Worm (Caenorhabditis elegans) whole organism, L4 larva: Measurements from ENCODE around the gene icl-1.
A peak's percentile ranks its signal among the peaks of the same experiment; 100 is the strongest.

Experiments
- F10B5.3 ChIP-seq: sonication (generic microtip); optimal IDR thresholded peaks from 2 replicates; lab custom pipeline; 2016; ENCODE audit warnings: mild to moderate bottlenecking, missing genetic modification characterization, missing compliant biosample characterization
- F26F4.8 ChIP-seq: fragments of 200-800 bp; sonication (Bioruptor generic); conservative IDR thresholded peaks from 2 replicates; pipeline ENCODE4 v1.3.6; 2022; ENCODE audit warnings: missing genetic modification characterization, missing compliant biosample characterization
- F37D6.2 ChIP-seq: sonication (generic microtip); optimal IDR thresholded peaks from 2 replicates; lab custom pipeline; 2016; ENCODE audit warnings: mild to moderate bottlenecking, missing genetic modification characterization, missing compliant biosample characterization
- F44E2.7 ChIP-seq: fragments of 200-800 bp; sonication (Bioruptor generic); IDR thresholded peaks from 2 replicates; pipeline ENCODE4 v2.1.2; 2022; ENCODE audit warnings: missing genetic modification characterization, missing compliant biosample characterization
- R02D3.7 ChIP-seq: fragments of 150-350 bp; sonication (generic microtip); optimal IDR thresholded peaks from 3 replicates; lab custom pipeline; 2014; ENCODE audit warnings: missing biosample characterization, missing genetic modification characterization
- T20F7.1 ChIP-seq: fragments of 200-800 bp; sonication (Bioruptor generic); optimal IDR thresholded peaks from 2 replicates; lab custom pipeline; 2018; ENCODE audit warnings: mild to moderate bottlenecking, missing genetic modification characterization, missing compliant biosample characterization
- T26A8.4 ChIP-seq: fragments of 200-800 bp; sonication (Bioruptor generic); IDR thresholded peaks from 2 replicates; pipeline ENCODE4 v1.3.6; 2022; ENCODE audit warnings: missing genetic modification characterization, missing compliant biosample characterization
- Y48G9A.11 ChIP-seq: fragments of 200-800 bp; sonication (Bioruptor generic); IDR thresholded peaks from 2 replicates; pipeline ENCODE4 v1.3.6; 2022; ENCODE audit warnings: missing genetic modification reagents, missing genetic modification characterization, missing compliant biosample characterization
- ZK546.5 ChIP-seq, 2 experiments: sonication (generic microtip); optimal IDR thresholded peaks; 2 replicates each; lab custom pipeline; 2017; ENCODE audit warnings: missing biosample characterization in 2 of 2, missing genetic modification characterization in 2 of 2
- ama-1 ChIP-seq: fragments of 150-350 bp; optimal IDR thresholded peaks from 2 replicates; lab custom pipeline; 2014; ENCODE audit warnings: inconsistent platforms, mixed read lengths
- arid-1 ChIP-seq: fragments of 200-800 bp; sonication (Bioruptor generic); conservative IDR thresholded peaks from 2 replicates; pipeline ENCODE4 v1.3.6; 2022; ENCODE audit warnings: missing genetic modification reagents, missing genetic modification characterization, missing compliant biosample characterization
- ceh-28 ChIP-seq: fragments of 150-350 bp; optimal IDR thresholded peaks from 2 replicates; lab custom pipeline; 2014; ENCODE audit warnings: missing biosample characterization, missing genetic modification reagents, missing genetic modification characterization
- ceh-44 ChIP-seq: fragments of 200-800 bp; sonication (Bioruptor generic); IDR thresholded peaks from 2 replicates; pipeline ENCODE4 v1.3.6; 2022; ENCODE audit warnings: missing genetic modification reagents, missing genetic modification characterization, missing compliant biosample characterization
- ces-1 ChIP-seq: fragments of 150-350 bp; sonication (generic microtip); optimal IDR thresholded peaks from 4 replicates; lab custom pipeline; 2014; ENCODE audit warnings: missing biosample characterization, missing genetic modification reagents, missing genetic modification characterization
- ctbp-1 ChIP-seq: fragments of 200-800 bp; sonication (Bioruptor generic); IDR thresholded peaks from 2 replicates; pipeline ENCODE4 v1.3.6; 2022; ENCODE audit warnings: missing genetic modification reagents, missing genetic modification characterization, missing compliant biosample characterization
- daf-19 ChIP-seq: fragments of 200-800 bp; sonication (Bioruptor generic); conservative IDR thresholded peaks from 2 replicates; pipeline ENCODE4 v1.3.6; 2022; ENCODE audit warnings: missing genetic modification characterization, missing compliant biosample characterization
- daf-8 ChIP-seq: fragments of 200-800 bp; sonication (Bioruptor generic); IDR thresholded peaks from 2 replicates; pipeline ENCODE4 v1.3.6; 2022; ENCODE audit warnings: missing genetic modification characterization, missing compliant biosample characterization
- dpl-1 ChIP-seq: fragments of 150-350 bp; optimal IDR thresholded peaks from 2 replicates; lab custom pipeline; 2014; ENCODE audit warnings: missing biosample characterization, missing genetic modification reagents, missing genetic modification characterization
- duxl-1 ChIP-seq: sonication (generic microtip); optimal IDR thresholded peaks from 2 replicates; lab custom pipeline; 2016; ENCODE audit warnings: mild to moderate bottlenecking, missing genetic modification characterization, moderate library complexity, missing compliant biosample characterization; ENCODE audit not compliant: poor library complexity
- egl-27 ChIP-seq: sonication (generic microtip); optimal IDR thresholded peaks from 3 replicates; lab custom pipeline; 2017; ENCODE audit warnings: missing biosample characterization, missing genetic modification reagents, missing genetic modification characterization
- hif-1 ChIP-seq, 2 experiments: sonication (generic microtip); optimal IDR thresholded peaks; 2 replicates each; lab custom pipeline; 2016 to 2017; ENCODE audit warnings: missing compliant biosample characterization in 2 of 2, missing genetic modification characterization in 2 of 2, missing genetic modification reagents in 2 of 2, missing genotype in 2 of 2, mild to moderate bottlenecking in 1 of 2
- hlh-11 ChIP-seq: fragments of 200-800 bp; sonication (Bioruptor generic); optimal IDR thresholded peaks from 2 replicates; lab custom pipeline; 2018; ENCODE audit warnings: mild to moderate bottlenecking, missing genetic modification characterization, missing compliant biosample characterization
- hlh-30 ChIP-seq: sonication (generic microtip); optimal IDR thresholded peaks from 2 replicates; lab custom pipeline; 2017; ENCODE audit warnings: antibody characterized with exemption, mild to moderate bottlenecking, missing genetic modification characterization, missing compliant biosample characterization; ENCODE audit not compliant: insufficient read depth
- hmg-1.1 ChIP-seq: fragments of 200-800 bp; sonication (Bioruptor generic); IDR thresholded peaks from 2 replicates; pipeline ENCODE4 v1.3.6; 2022; ENCODE audit warnings: missing genetic modification reagents, missing genetic modification characterization, missing compliant biosample characterization
- lim-7 ChIP-seq: fragments of 200-800 bp; sonication (Bioruptor generic); IDR thresholded peaks from 2 replicates; pipeline ENCODE4 v1.3.6; 2022; ENCODE audit warnings: missing genetic modification characterization, missing compliant biosample characterization
- lin-13 ChIP-seq: fragments of 150-350 bp; optimal IDR thresholded peaks from 2 replicates; lab custom pipeline; 2014; ENCODE audit warnings: missing biosample characterization, missing genetic modification reagents, missing genetic modification characterization
- lin-15B ChIP-seq: fragments of 150-350 bp; sonication (generic microtip); optimal IDR thresholded peaks from 3 replicates; lab custom pipeline; 2014; ENCODE audit warnings: missing biosample characterization, missing genetic modification characterization
- lin-38 ChIP-seq: fragments of 200-800 bp; sonication (Bioruptor generic); IDR thresholded peaks from 2 replicates; pipeline ENCODE4 v1.3.6; 2022; ENCODE audit warnings: missing genetic modification reagents, missing genetic modification characterization, missing compliant biosample characterization
- lin-39 ChIP-seq: fragments of 150-350 bp; optimal IDR thresholded peaks from 2 replicates; lab custom pipeline; 2014; ENCODE audit warnings: missing biosample characterization, missing genetic modification reagents, missing genetic modification characterization
- mep-1 ChIP-seq: fragments of 150-350 bp; sonication (generic microtip); optimal IDR thresholded peaks from 3 replicates; lab custom pipeline; 2014; ENCODE audit warnings: missing biosample characterization, missing genetic modification characterization
- mes-2 ChIP-seq: sonication (generic microtip); optimal IDR thresholded peaks from 2 replicates; lab custom pipeline; 2016; ENCODE audit warnings: missing genotype, mild to moderate bottlenecking, missing genetic modification characterization, missing compliant biosample characterization; ENCODE audit not compliant: poor library complexity, severe bottlenecking
- mxl-2 ChIP-seq: fragments of 200-800 bp; sonication (Bioruptor generic); conservative IDR thresholded peaks from 2 replicates; pipeline ENCODE4 v1.3.6; 2022; ENCODE audit warnings: missing genetic modification reagents, missing genetic modification characterization, missing compliant biosample characterization
- nhr-10 ChIP-seq: fragments of 150-350 bp; optimal IDR thresholded peaks from 2 replicates; lab custom pipeline; 2014; ENCODE audit warnings: missing biosample characterization, missing genetic modification characterization
- nhr-102 ChIP-seq: sonication (generic microtip); optimal IDR thresholded peaks from 2 replicates; lab custom pipeline; 2016; ENCODE audit warnings: mild to moderate bottlenecking, missing genetic modification characterization, moderate library complexity, missing compliant biosample characterization
- nhr-111 ChIP-seq: fragments of 200-800 bp; sonication (Bioruptor generic); optimal IDR thresholded peaks from 2 replicates; lab custom pipeline; 2018; ENCODE audit warnings: mild to moderate bottlenecking, missing genetic modification characterization, missing compliant biosample characterization
- nhr-42 ChIP-seq: fragments of 200-800 bp; sonication (Bioruptor generic); IDR thresholded peaks from 2 replicates; pipeline ENCODE4 v1.3.6; 2022; ENCODE audit warnings: missing genetic modification characterization, missing compliant biosample characterization
- nhr-76 ChIP-seq: fragments of 150-350 bp; optimal IDR thresholded peaks from 2 replicates; lab custom pipeline; 2014; ENCODE audit warnings: missing biosample characterization, missing genetic modification characterization
- nhr-77 ChIP-seq: fragments of 150-350 bp; optimal IDR thresholded peaks from 2 replicates; lab custom pipeline; 2014; ENCODE audit warnings: missing biosample characterization, missing genetic modification characterization
- pqm-1 ChIP-seq: sonication (generic microtip); optimal IDR thresholded peaks from 2 replicates; lab custom pipeline; 2017; ENCODE audit warnings: missing biosample characterization, missing genetic modification characterization
- rbr-2 ChIP-seq: sonication (generic microtip); optimal IDR thresholded peaks from 2 replicates; lab custom pipeline; 2016; ENCODE audit warnings: missing genotype, missing genetic modification characterization, missing compliant biosample characterization
- saeg-2 ChIP-seq: fragments of 200-800 bp; sonication (Bioruptor generic); IDR thresholded peaks from 2 replicates; pipeline ENCODE4 v1.3.6; 2022; ENCODE audit warnings: missing genetic modification reagents, missing genetic modification characterization, missing compliant biosample characterization
- snpc-1.2 ChIP-seq: fragments of 200-800 bp; sonication (Bioruptor generic); IDR thresholded peaks from 2 replicates; pipeline ENCODE4 v1.3.6; 2022; ENCODE audit warnings: missing genetic modification reagents, missing genetic modification characterization, missing compliant biosample characterization
- spr-1 ChIP-seq: sonication (generic microtip); optimal IDR thresholded peaks from 2 replicates; lab custom pipeline; 2016; ENCODE audit warnings: mild to moderate bottlenecking, missing genetic modification characterization, missing compliant biosample characterization
- spr-3 ChIP-seq: fragments of 200-800 bp; sonication (Bioruptor generic); optimal IDR thresholded peaks from 2 replicates; lab custom pipeline; 2018; ENCODE audit warnings: mild to moderate bottlenecking, missing genetic modification characterization, missing compliant biosample characterization
- tag-97 ChIP-seq: fragments of 200-800 bp; sonication (Bioruptor generic); IDR thresholded peaks from 2 replicates; pipeline ENCODE4 v1.3.6; 2022; ENCODE audit warnings: missing genetic modification characterization, missing compliant biosample characterization
- tra-1 ChIP-seq: fragments of 200-800 bp; sonication (Bioruptor generic); IDR thresholded peaks from 2 replicates; pipeline ENCODE4 v1.3.6; 2022; ENCODE audit warnings: missing genetic modification reagents, missing genetic modification characterization, missing compliant biosample characterization
- unc-130 ChIP-seq: sonication (generic microtip); optimal IDR thresholded peaks from 2 replicates; lab custom pipeline; 2016; ENCODE audit warnings: missing genetic modification reagents, missing genetic modification characterization, missing compliant biosample characterization
- unc-39 ChIP-seq: sonication (generic microtip); optimal IDR thresholded peaks from 2 replicates; lab custom pipeline; 2017; ENCODE audit warnings: missing biosample characterization, missing genetic modification characterization
- zfp-2 ChIP-seq: sonication (generic microtip); optimal IDR thresholded peaks from 2 replicates; lab custom pipeline; 2016; ENCODE audit warnings: mild to moderate bottlenecking, missing genetic modification characterization, missing compliant biosample characterization
- zip-11 ChIP-seq: fragments of 200-800 bp; sonication (Bioruptor generic); IDR thresholded peaks from 2 replicates; pipeline ENCODE4 v1.3.6; 2022; ENCODE audit warnings: missing genetic modification characterization, missing compliant biosample characterization
- zip-2 ChIP-seq: fragments of 150-350 bp; optimal IDR thresholded peaks from 2 replicates; lab custom pipeline; 2014; ENCODE audit warnings: missing biosample characterization, missing genetic modification characterization
- ztf-11 ChIP-seq: fragments of 150-350 bp; optimal IDR thresholded peaks from 2 replicates; lab custom pipeline; 2014; ENCODE audit warnings: missing biosample characterization, missing genetic modification characterization

Gene icl-1

DNA sequence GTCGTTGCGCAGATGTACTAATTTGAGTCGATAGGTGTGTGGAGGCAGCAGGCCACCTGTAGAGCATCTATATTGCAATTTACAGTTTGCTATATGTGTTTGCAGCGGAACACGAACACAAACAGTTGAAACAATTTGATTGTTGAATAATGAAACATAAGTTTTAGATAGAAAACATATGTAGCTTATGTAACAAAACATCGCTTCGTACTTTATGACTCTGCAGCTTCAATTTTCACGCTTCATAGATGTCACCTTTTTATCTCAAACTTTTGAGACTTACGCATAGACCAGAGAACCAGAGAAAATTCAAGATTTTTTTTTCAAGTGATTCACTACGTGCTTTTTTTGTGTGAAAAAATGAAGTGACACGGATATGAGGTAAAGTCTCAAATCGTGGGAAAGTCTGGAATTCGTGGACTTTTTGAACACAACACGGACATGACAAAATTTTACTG lies 3.9 kb downstream of the icl-1 start, which contains the start of gene fbxb-72 (continued):
- TF ChIP-seq F10B5.3: no peak
- TF ChIP-seq ceh-44 (GFP tag; lab: Robert Waterston, UW): no peak
- no peak for TF ChIP-seq lin-15B (tag; lab: Kevin White, UChicago)
- TF ChIP-seq daf-8 (GFP tag; lab: Robert Waterston, UW): no peak
- 0 out of 2 replicates have a peak, but pooled peaks have one; percentile 14 for TF ChIP-seq Y48G9A.11 (GFP tag; lab: Robert Waterston, UW)
- TF ChIP-seq mxl-2 (GFP tag; lab: Robert Waterston, UW): peak; percentile 24; the same call in 1 of the 2 replicates
- peak; percentile 86 for TF ChIP-seq mes-2
- no peak for TF ChIP-seq ztf-11 (tag; lab: Kevin White, UChicago)
- no peak for TF ChIP-seq ZK546.5 (tag; optimal IDR thresholded peaks at IDR 0.05; lab: Kevin White, UChicago)
- TF ChIP-seq rbr-2 (tag; lab: Kevin White, UChicago): peak; percentile 34
- no peak for TF ChIP-seq R02D3.7
- no peak for TF ChIP-seq unc-39 (tag; lab: Kevin White, UChicago)
- TF ChIP-seq tra-1 (GFP tag; lab: Robert Waterston, UW): no peak; the same call in 1 of the 2 replicates
- no peak for TF ChIP-seq unc-130 (GFP tag; lab: Kevin White, UChicago)
- peak; percentile 74 for TF ChIP-seq saeg-2 (GFP tag; lab: Robert Waterston, UW)
- TF ChIP-seq nhr-10 (tag; lab: Kevin White, UChicago): peak; percentile 96
- no peak for TF ChIP-seq ctbp-1 (GFP tag; lab: Robert Waterston, UW)
- no peak for TF ChIP-seq F44E2.7 (GFP tag; lab: Robert Waterston, UW)
- TF ChIP-seq duxl-1 (tag; lab: Kevin White, UChicago): peak; percentile 75
- peak; percentile 92 for TF ChIP-seq spr-1 (tag; lab: Kevin White, UChicago)
- peak; percentile 96 for TF ChIP-seq T26A8.4 (GFP tag; lab: Robert Waterston, UW)
- peak; percentile 14 for TF ChIP-seq lin-13 (GFP tag; lab: Kevin White, UChicago)
- TF ChIP-seq T20F7.1 (GFP tag; lab: Kevin White, UChicago): peak; percentile 70
- TF ChIP-seq hlh-11: peak; percentile 63
- TF ChIP-seq zip-11: no peak
- TF ChIP-seq egl-27 (tag; lab: Kevin White, UChicago): no peak
- TF ChIP-seq nhr-76 (tag; lab: Kevin White, UChicago): no peak
- TF ChIP-seq nhr-111: no peak
- TF ChIP-seq spr-3: peak; percentile 22
- peak; percentile 43 for TF ChIP-seq hlh-30
- TF ChIP-seq hmg-1.1: no peak; the same call in 1 of the 2 replicates
- no peak for TF ChIP-seq lin-39
- TF ChIP-seq nhr-77: peak; percentile 93
- TF ChIP-seq ama-1 (lab: Kevin White, UChicago): peak; percentile 99
- TF ChIP-seq hif-1 (tag; optimal IDR thresholded peaks at IDR 0.05; lab: Kevin White, UChicago): peak; percentile 59 to 65
- no peak for TF ChIP-seq pqm-1 (tag; lab: Kevin White, UChicago)
- peak; percentile 82 for TF ChIP-seq arid-1 (GFP tag; lab: Robert Waterston, UW)
- peak; percentile 58 for TF ChIP-seq lin-38 (GFP tag; lab: Robert Waterston, UW)
- TF ChIP-seq ces-1 (GFP tag; lab: Kevin White, UChicago): no peak
- no peak for TF ChIP-seq F26F4.8 (GFP tag; lab: Robert Waterston, UW)
- peak; percentile 89 for TF ChIP-seq nhr-42 (GFP tag; lab: Robert Waterston, UW)
- peak; percentile 96 for TF ChIP-seq mep-1
- no peak for TF ChIP-seq daf-19 (GFP tag; lab: Robert Waterston, UW)
- TF ChIP-seq ceh-28 (tag; lab: Kevin White, UChicago): no peak
- peak; percentile 95 for TF ChIP-seq nhr-102 (tag; lab: Kevin White, UChicago)
- TF ChIP-seq zfp-2 (tag; lab: Kevin White, UChicago): no peak
- no peak for TF ChIP-seq F37D6.2 (tag; lab: Kevin White, UChicago)
- no peak for TF ChIP-seq tag-97 (GFP tag; lab: Robert Waterston, UW)
- 0 out of 2 replicates have a peak, but pooled peaks have one; percentile 19 for TF ChIP-seq lim-7 (GFP tag; lab: Robert Waterston, UW)
- TF ChIP-seq zip-2 (tag; lab: Kevin White, UChicago): peak; percentile 83
- peak; percentile 58; the same call in 1 of the 2 replicates for TF ChIP-seq snpc-1.2 (GFP tag; lab: Robert Waterston, UW)
- TF ChIP-seq dpl-1 (GFP tag; lab: Kevin White, UChicago): peak; percentile 31
